Fruit fly (Drosophila melanogaster): ENCODE measurements around the gene CG5895.

CG5895 gene

dm6 chr3L:16045831-16046336 is 10.6 kb downstream of the CG5895 start (continued):
- peak; percentile 87 for TF ChIP-seq org-1 (GFP tag; optimal IDR thresholded peaks at IDR 0.05)
- TF ChIP-seq Mrtf (GFP tag; IDR thresholded peaks at IDR 0.05) = peak; percentile 88
- peak; percentile 82 for TF ChIP-seq CG4424 (GFP tag; optimal IDR thresholded peaks at IDR 0.05)
- peak; percentile 96 for TF ChIP-seq lab (GFP tag; optimal IDR thresholded peaks at IDR 0.05)
- peak; percentile 87 for TF ChIP-seq CG4820 (GFP tag; optimal IDR thresholded peaks at IDR 0.05)
- peak; percentile 63; the same call in 1 of the 2 replicates for TF ChIP-seq GATAe (GFP tag; conservative IDR thresholded peaks at IDR 0.05)
- TF ChIP-seq abd-A (tag; optimal IDR thresholded peaks at IDR 0.05) = peak; percentile 41
- TF ChIP-seq btn (GFP tag; optimal IDR thresholded peaks at IDR 0.05) = peak; percentile 86
- no peak for TF ChIP-seq D (optimal IDR thresholded peaks at IDR 0.05)
- peak; percentile 80 for TF ChIP-seq D (GFP tag; optimal IDR thresholded peaks at IDR 0.05)
- TF ChIP-seq ac (GFP tag; optimal IDR thresholded peaks at IDR 0.05) = peak; percentile 60
- TF ChIP-seq amos (GFP tag; IDR thresholded peaks at IDR 0.05; ENCODE audit: partially characterized antibody) = no peak
- TF ChIP-seq CG11504 (tag; optimal IDR thresholded peaks at IDR 0.05) = peak; percentile 92
- peak; percentile 69 for TF ChIP-seq twi (tag; optimal IDR thresholded peaks at IDR 0.05)
- TF ChIP-seq CG10959 (GFP tag; IDR thresholded peaks at IDR 0.05) = peak; percentile 84
- peak; percentile 92 for TF ChIP-seq trem (tag; optimal IDR thresholded peaks at IDR 0.05)
- TF ChIP-seq Xbp1 (GFP tag; optimal IDR thresholded peaks at IDR 0.05) = peak; percentile 90
- peak; percentile 84; the same call in 2 of the 3 replicates for TF ChIP-seq C15 (GFP tag; IDR thresholded peaks at IDR 0.05)
- peak; percentile 52 for TF ChIP-seq CG31388 (GFP tag; optimal IDR thresholded peaks at IDR 0.05)
- peak; percentile 91 for TF ChIP-seq crc (GFP tag; optimal IDR thresholded peaks at IDR 0.05)
- TF ChIP-seq chif (GFP tag; optimal IDR thresholded peaks at IDR 0.05) = peak; percentile 80 to 89
- TF ChIP-seq HLH54F (GFP tag; optimal IDR thresholded peaks at IDR 0.05) = peak; percentile 88
- peak; percentile 83 for TF ChIP-seq ERR (GFP tag; optimal IDR thresholded peaks at IDR 0.05)
- TF ChIP-seq ash1 (GFP tag; optimal IDR thresholded peaks at IDR 0.05) = peak; percentile 49
- peak; percentile 96 for TF ChIP-seq phol (tag; optimal IDR thresholded peaks at IDR 0.05)
- TF ChIP-seq dysf (GFP tag; IDR thresholded peaks at IDR 0.05) = peak; percentile 95
- TF ChIP-seq Hmx (GFP tag; optimal IDR thresholded peaks at IDR 0.05) = peak; percentile 83
- TF ChIP-seq gfzf (GFP tag; optimal IDR thresholded peaks at IDR 0.05) = no peak
- peak; percentile 91 for TF ChIP-seq odd (GFP tag; optimal IDR thresholded peaks at IDR 0.05)
- TF ChIP-seq repo (GFP tag; optimal IDR thresholded peaks at IDR 0.05) = peak; percentile 73
- peak; percentile 87 for TF ChIP-seq CG11696 (GFP tag; IDR thresholded peaks at IDR 0.05)
- TF ChIP-seq Usf (GFP tag; optimal IDR thresholded peaks at IDR 0.05) = peak; percentile 76
- TF ChIP-seq CG7745 (tag; optimal IDR thresholded peaks at IDR 0.05) = peak; percentile 71
- peak; percentile 91 for TF ChIP-seq CG12071 (GFP tag; optimal IDR thresholded peaks at IDR 0.05)
- TF ChIP-seq Stat92E (GFP tag; optimal IDR thresholded peaks at IDR 0.05) = no peak
- peak; percentile 77; the same call in 1 of the 3 replicates for TF ChIP-seq CG3726 (GFP tag; IDR thresholded peaks at IDR 0.05)
- TF ChIP-seq Scr (GFP tag; IDR thresholded peaks at IDR 0.05; ENCODE audit: partially characterized antibody) = no peak
- peak; percentile 83 for TF ChIP-seq CG6683 (GFP tag; optimal IDR thresholded peaks at IDR 0.05)
- peak; percentile 91 for TF ChIP-seq CHES-1-like (GFP tag; optimal IDR thresholded peaks at IDR 0.05)
- peak; percentile 89 for TF ChIP-seq CG7372 (GFP tag; IDR thresholded peaks at IDR 0.05)
- peak; percentile 82 for TF ChIP-seq chn (GFP tag; optimal IDR thresholded peaks at IDR 0.05)
- peak; percentile 96 for TF ChIP-seq Xrp1 (GFP tag; IDR thresholded peaks at IDR 0.05)
- TF ChIP-seq Myb (GFP tag; optimal IDR thresholded peaks at IDR 0.05) = peak; percentile 73
- peak; percentile 94 for TF ChIP-seq dmrt99B (tag; optimal IDR thresholded peaks at IDR 0.05)
- TF ChIP-seq zen2 (GFP tag; IDR thresholded peaks at IDR 0.05; ENCODE audit: partially characterized antibody) = no peak
- TF ChIP-seq al (GFP tag; IDR thresholded peaks at IDR 0.05) = peak; percentile 82
- TF ChIP-seq Taf1 (GFP tag; IDR thresholded peaks at IDR 0.05) = peak; percentile 84
- TF ChIP-seq CG12659 (GFP tag; optimal IDR thresholded peaks at IDR 0.05) = peak; percentile 96
- TF ChIP-seq CG11695 (GFP tag; IDR thresholded peaks at IDR 0.05) = peak; percentile 94
- peak; percentile 97 for TF ChIP-seq ci (GFP tag; IDR thresholded peaks at IDR 0.05)
- TF ChIP-seq Dip3 (GFP tag; optimal IDR thresholded peaks at IDR 0.05) = peak; percentile 88
